Fruit fly (Drosophila melanogaster) whole organism, prepupa: ENCODE data around the gene CG31650.

Experiments
- Blimp-1 ChIP-seq: fragments of 200-800 bp; sonication (Bioruptor generic); optimal IDR thresholded peaks from 3 replicates; lab custom pipeline; 2017; ENCODE audit warnings: missing biosample characterization, missing genetic modification characterization, mild to moderate bottlenecking, moderate library complexity, missing genetic modification reagents
- CG11762 ChIP-seq: fragments of 200-800 bp; sonication (Bioruptor generic); optimal IDR thresholded peaks from 3 replicates; lab custom pipeline; 2016; ENCODE audit warnings: missing biosample characterization, missing genetic modification characterization; ENCODE audit not compliant: insufficient read depth
- CG11902 ChIP-seq: fragments of 200-800 bp; sonication (Bioruptor generic); optimal IDR thresholded peaks from 3 replicates; lab custom pipeline; 2016; ENCODE audit warnings: missing biosample characterization, missing genetic modification characterization
- CG15336 ChIP-seq: fragments of 200-800 bp; sonication (Bioruptor generic); IDR thresholded peaks from 2 replicates; pipeline ENCODE4 v1.3.6; 2022; ENCODE audit warnings: missing biosample characterization, missing genetic modification characterization
- CG16779 ChIP-seq: fragments of 200-800 bp; sonication (Bioruptor generic); optimal IDR thresholded peaks from 3 replicates; lab custom pipeline; 2017; ENCODE audit warnings: missing biosample characterization, mild to moderate bottlenecking, missing genetic modification characterization
- CG3032 ChIP-seq: fragments of 200-800 bp; optimal IDR thresholded peaks from 2 replicates; lab custom pipeline; 2019; ENCODE audit warnings: missing biosample characterization, mild to moderate bottlenecking, missing genetic modification characterization, moderate library complexity
- CG31627 ChIP-seq: fragments of 200-800 bp; sonication (Bioruptor generic); optimal IDR thresholded peaks from 3 replicates; lab custom pipeline; 2016; ENCODE audit warnings: missing biosample characterization, missing genetic modification characterization
- CG34406 ChIP-seq: fragments of 200-800 bp; sonication (Bioruptor generic); optimal IDR thresholded peaks from 3 replicates; lab custom pipeline; 2016; ENCODE audit warnings: missing biosample characterization, missing genetic modification characterization
- CG3919 ChIP-seq: fragments of 200-800 bp; sonication (Bioruptor generic); optimal IDR thresholded peaks from 3 replicates; lab custom pipeline; 2016; ENCODE audit warnings: missing biosample characterization, missing genetic modification characterization
- CG4318 ChIP-seq: fragments of 200-800 bp; sonication (Bioruptor generic); optimal IDR thresholded peaks from 3 replicates; lab custom pipeline; 2017; ENCODE audit warnings: missing biosample characterization, mild to moderate bottlenecking, missing genetic modification characterization
- CG6163 ChIP-seq: fragments of 200-800 bp; sonication (Bioruptor generic); IDR thresholded peaks from 3 replicates; pipeline ENCODE4 v1.3.6; 2022; ENCODE audit warnings: missing biosample characterization, missing genetic modification characterization
- CG6276 ChIP-seq: fragments of 200-800 bp; sonication (Bioruptor generic); optimal IDR thresholded peaks from 2 replicates; lab custom pipeline; 2017; ENCODE audit warnings: missing biosample characterization, mild to moderate bottlenecking, missing genetic modification characterization
- CG6792 ChIP-seq: fragments of 200-800 bp; sonication (Bioruptor generic); optimal IDR thresholded peaks from 3 replicates; lab custom pipeline; 2016; ENCODE audit warnings: missing biosample characterization, missing genetic modification characterization
- CG6854 ChIP-seq: fragments of 200-800 bp; sonication (Bioruptor generic); optimal IDR thresholded peaks from 2 replicates; lab custom pipeline; 2017; ENCODE audit warnings: missing biosample characterization, mild to moderate bottlenecking, missing genetic modification characterization
- CG7368 ChIP-seq: fragments of 200-800 bp; sonication (Bioruptor generic); optimal IDR thresholded peaks from 3 replicates; lab custom pipeline; 2016; ENCODE audit warnings: missing biosample characterization, missing genetic modification characterization
- CG8119 ChIP-seq: fragments of 200-800 bp; sonication (Bioruptor generic); IDR thresholded peaks from 3 replicates; pipeline ENCODE4 v1.3.6; 2022; ENCODE audit warnings: missing biosample characterization, missing genetic modification characterization
- CG9139 ChIP-seq: fragments of 200-800 bp; sonication (Bioruptor generic); optimal IDR thresholded peaks from 3 replicates; lab custom pipeline; 2017; ENCODE audit warnings: missing biosample characterization, mild to moderate bottlenecking, missing genetic modification characterization
- Eip75B ChIP-seq: fragments of 200-800 bp; sonication (Bioruptor generic); optimal IDR thresholded peaks from 3 replicates; lab custom pipeline; 2016; ENCODE audit warnings: missing biosample characterization, missing genetic modification characterization
- Eip78C ChIP-seq: fragments of 200-800 bp; sonication (Bioruptor generic); peaks from one replicate; lab custom pipeline; 2016; ENCODE audit warnings: missing biosample characterization, missing genetic modification characterization
- Gug ChIP-seq: fragments of 200-800 bp; sonication (Bioruptor generic); IDR thresholded peaks from 2 replicates; pipeline ENCODE4 v1.3.6; 2022; ENCODE audit warnings: missing biosample characterization, missing genetic modification characterization
- Hr38 ChIP-seq: sonication (Bioruptor generic); optimal IDR thresholded peaks from 2 replicates; lab custom pipeline; 2016; ENCODE audit warnings: missing biosample characterization, missing genetic modification characterization
- Hr39 ChIP-seq: fragments of 200-800 bp; sonication (Bioruptor generic); optimal IDR thresholded peaks from 2 replicates; lab custom pipeline; 2016; ENCODE audit warnings: missing biosample characterization, missing genetic modification characterization
- Hr4 ChIP-seq: fragments of 200-800 bp; sonication (Bioruptor generic); optimal IDR thresholded peaks from 3 replicates; lab custom pipeline; 2016; ENCODE audit warnings: missing biosample characterization, missing genetic modification characterization
- Lpt ChIP-seq: fragments of 200-800 bp; sonication (Bioruptor generic); optimal IDR thresholded peaks from 3 replicates; lab custom pipeline; 2016; ENCODE audit warnings: missing biosample characterization, missing genetic modification characterization
- Met ChIP-seq: fragments of 200-800 bp; sonication (Bioruptor generic); optimal IDR thresholded peaks from 3 replicates; lab custom pipeline; 2016; ENCODE audit warnings: missing biosample characterization, missing genetic modification characterization
- Sox102F ChIP-seq: fragments of 200-800 bp; sonication (Bioruptor generic); optimal IDR thresholded peaks from 2 replicates; lab custom pipeline; 2016; ENCODE audit warnings: missing biosample characterization, mild to moderate bottlenecking, missing genetic modification characterization
- Sox14 ChIP-seq: fragments of 200-800 bp; sonication (Bioruptor generic); optimal IDR thresholded peaks from 3 replicates; lab custom pipeline; 2016; ENCODE audit warnings: missing biosample characterization, missing genetic modification characterization
- Sox15 ChIP-seq: fragments of 200-800 bp; sonication (Bioruptor generic); optimal IDR thresholded peaks from 3 replicates; lab custom pipeline; 2016; ENCODE audit warnings: missing biosample characterization, missing genetic modification characterization
- cyc ChIP-seq: fragments of 200-800 bp; sonication (Bioruptor generic); optimal IDR thresholded peaks from 3 replicates; lab custom pipeline; 2016; ENCODE audit warnings: missing biosample characterization, missing genetic modification characterization
- eg ChIP-seq: fragments of 200-800 bp; sonication (Bioruptor generic); IDR thresholded peaks from 3 replicates; pipeline ENCODE4 v1.3.6; 2022; ENCODE audit warnings: missing biosample characterization, missing genetic modification characterization
- fd59A ChIP-seq: fragments of 200-800 bp; sonication (Bioruptor generic); optimal IDR thresholded peaks from 2 replicates; lab custom pipeline; 2017; ENCODE audit warnings: missing biosample characterization, mild to moderate bottlenecking, missing genetic modification characterization, missing genetic modification reagents
- fd85E ChIP-seq: fragments of 200-800 bp; sonication (Bioruptor generic); optimal IDR thresholded peaks from 3 replicates; lab custom pipeline; 2016; ENCODE audit warnings: missing biosample characterization, missing genetic modification characterization
- lz ChIP-seq: fragments of 200-800 bp; sonication (Bioruptor generic); optimal IDR thresholded peaks from 3 replicates; lab custom pipeline; 2016; ENCODE audit warnings: missing biosample characterization, missing genetic modification characterization
- net ChIP-seq: fragments of 200-800 bp; sonication (Bioruptor generic); optimal IDR thresholded peaks from 3 replicates; lab custom pipeline; 2016; ENCODE audit warnings: missing biosample characterization, missing genetic modification characterization
- pdm3 ChIP-seq: fragments of 200-800 bp; sonication (Bioruptor generic); optimal IDR thresholded peaks from 3 replicates; lab custom pipeline; 2016; ENCODE audit warnings: missing biosample characterization, missing genetic modification characterization
- salr ChIP-seq, 2 experiments: fragments of 200-800 bp; sonication (Bioruptor generic); optimal IDR thresholded peaks; 3 replicates each; lab custom pipeline; 2016 to 2018; ENCODE audit warnings: missing biosample characterization in 2 of 2, missing genetic modification characterization in 2 of 2, mild to moderate bottlenecking in 1 of 2
- ss ChIP-seq, 2 experiments: fragments of 200-800 bp; sonication (Bioruptor generic); optimal IDR thresholded peaks; 2 replicates in 1 of 2; 3 replicates in 1 of 2; lab custom pipeline; 2017 to 2018; ENCODE audit warnings: mild to moderate bottlenecking in 2 of 2, missing biosample characterization in 2 of 2, missing genetic modification characterization in 2 of 2, moderate library complexity in 1 of 2
- svp ChIP-seq: fragments of 200-800 bp; sonication (Bioruptor generic); peaks from one replicate; lab custom pipeline; 2016; ENCODE audit warnings: missing biosample characterization, missing genetic modification characterization
- topi ChIP-seq: fragments of 200-800 bp; sonication (Bioruptor generic); optimal IDR thresholded peaks from 3 replicates; lab custom pipeline; 2016; ENCODE audit warnings: missing biosample characterization, missing genetic modification characterization
- vri ChIP-seq: fragments of 200-800 bp; sonication (Bioruptor generic); optimal IDR thresholded peaks from 3 replicates; lab custom pipeline; 2016; ENCODE audit warnings: missing biosample characterization, mild to moderate bottlenecking, missing genetic modification characterization

Gene CG31650

DNA sequence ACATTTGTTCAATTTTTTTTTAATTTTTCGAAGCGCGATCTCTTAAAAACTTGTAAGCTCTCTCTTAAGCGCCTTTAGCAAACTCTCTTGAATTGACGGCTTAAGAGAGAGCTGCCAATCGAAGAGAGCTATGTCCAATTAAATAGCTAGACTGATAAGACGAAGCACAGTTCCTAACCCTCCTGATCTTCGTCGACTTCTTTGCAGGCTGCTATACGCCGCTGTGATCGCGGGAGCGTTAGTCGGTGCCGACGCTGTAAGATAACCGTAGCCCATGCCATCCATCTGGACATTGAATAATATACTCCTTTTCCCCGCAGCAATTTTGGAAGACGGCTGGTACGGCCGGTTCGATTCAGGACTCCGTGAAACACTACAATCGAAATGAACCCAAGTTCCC, 14.0 kb downstream of the CG31650 start:
- peak; percentile 99 for TF ChIP-seq svp (GFP tag; lab: Kevin White, UChicago)
- no peak for TF ChIP-seq Eip75B

DNA sequence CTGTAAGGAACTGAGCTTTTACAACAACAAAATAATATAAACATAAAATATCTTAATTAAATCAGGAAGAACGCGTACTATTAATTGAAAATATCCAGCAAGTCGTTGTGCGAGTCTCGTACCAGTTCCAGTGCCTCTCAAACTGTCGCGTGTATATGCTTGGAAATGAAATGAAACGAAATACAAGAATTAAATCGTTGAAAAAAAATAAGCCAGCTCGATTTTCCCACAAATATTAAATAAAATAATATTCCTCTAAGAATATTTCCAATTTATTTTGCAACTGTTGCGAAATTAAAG, 14.8 kb downstream of the CG31650 start:
- TF ChIP-seq salr (GFP tag; optimal IDR thresholded peaks at IDR 0.05; lab: Kevin White, UChicago) = no peak
- TF ChIP-seq CG34406 = no peak
- TF ChIP-seq Eip78C (GFP tag; lab: Kevin White, UChicago) = no peak
- TF ChIP-seq CG3919 (GFP tag; lab: Kevin White, UChicago) = no peak
- no peak for TF ChIP-seq CG15336 (GFP tag; lab: Robert Waterston, UW)
- no peak for TF ChIP-seq Gug (GFP tag; lab: Robert Waterston, UW)
- no peak for TF ChIP-seq CG8119
- no peak for TF ChIP-seq CG4318 (GFP tag; lab: Kevin White, UChicago)
- no peak for TF ChIP-seq CG31627
- no peak for TF ChIP-seq Lpt
- no peak for TF ChIP-seq Sox15 (GFP tag; lab: Kevin White, UChicago)
- no peak for TF ChIP-seq Blimp-1 (GFP tag; lab: Kevin White, UChicago)
- no peak for TF ChIP-seq Hr39 (GFP tag; lab: Kevin White, UChicago)
- TF ChIP-seq CG16779 (tag; lab: Kevin White, UChicago) = no peak
- TF ChIP-seq Hr4 = no peak
- no peak for TF ChIP-seq CG11762 (GFP tag; lab: Kevin White, UChicago)
- no peak for TF ChIP-seq topi (GFP tag; lab: Kevin White, UChicago)
- TF ChIP-seq lz (GFP tag; lab: Kevin White, UChicago) = no peak
- TF ChIP-seq cyc (GFP tag; lab: Kevin White, UChicago) = no peak
- no peak for TF ChIP-seq fd59A (GFP tag; lab: Kevin White, UChicago)

dm6 chr2L:5029049-5029808, 15.3 kb downstream of the CG31650 start, which contains the start of gene Col4a1:
Gene Col4a1 (plus strand): TSS chr2L:5029609.
- TF ChIP-seq CG11762 (GFP tag; lab: Kevin White, UChicago) (no peak), Met (GFP tag; lab: Kevin White, UChicago) (no peak), Sox102F (no peak), topi (GFP tag; lab: Kevin White, UChicago) (no peak), Sox14 (GFP tag; lab: Kevin White, UChicago) (no peak), CG6163 (GFP tag; lab: Robert Waterston, UW) (0 out of 3 replicates have a peak, but pooled peaks have one; percentile 22), cyc (GFP tag; lab: Kevin White, UChicago) (no peak), svp (GFP tag; lab: Kevin White, UChicago) (peak; percentile 73), lz (GFP tag; lab: Kevin White, UChicago) (no peak), CG3919 (GFP tag; lab: Kevin White, UChicago) (no peak), CG6792 (GFP tag; lab: Kevin White, UChicago) (no peak), Eip75B (no peak), eg (GFP tag; lab: Robert Waterston, UW) (0 out of 3 replicates have a peak, but pooled peaks have one; percentile 12), salr (GFP tag; optimal IDR thresholded peaks at IDR 0.05; lab: Kevin White, UChicago) (no peak), CG7368 (GFP tag; lab: Kevin White, UChicago) (no peak), Hr4 (no peak), Eip78C (GFP tag; lab: Kevin White, UChicago) (peak; percentile 15)

- TF ChIP-seq pdm3 (GFP tag; lab: Kevin White, UChicago) (no peak), vri (no peak), fd85E (GFP tag; lab: Kevin White, UChicago) (no peak), net (GFP tag; lab: Kevin White, UChicago) (no peak), CG11902 (GFP tag; lab: Kevin White, UChicago) (no peak), Lpt (no peak), fd59A (GFP tag; lab: Kevin White, UChicago) (no peak), CG6163 (GFP tag; lab: Robert Waterston, UW) (no peak), lz (GFP tag; lab: Kevin White, UChicago) (no peak), Hr39 (GFP tag; lab: Kevin White, UChicago) (no peak), cyc (GFP tag; lab: Kevin White, UChicago) (no peak), CG9139 (GFP tag; lab: Kevin White, UChicago) (no peak), CG6276 (GFP tag; lab: Kevin White, UChicago) (no peak), Hr38 (no peak), ss (GFP tag; optimal IDR thresholded peaks at IDR 0.05; lab: Kevin White, UChicago) (no peak), CG11762 (GFP tag; lab: Kevin White, UChicago) (no peak), Sox15 (GFP tag; lab: Kevin White, UChicago) (no peak), CG6792 (GFP tag; lab: Kevin White, UChicago) (no peak), CG3032 (tag; lab: Kevin White, UChicago) (no peak), CG6854 (GFP tag; lab: Kevin White, UChicago) (no peak)
Observed at dm6 chr2L:5028091-5028490, 16.4 kb downstream of the CG31650 start, which contains the start of gene vkg. Gene vkg (minus strand): TSS chr2L:5028191.
